Worm (Caenorhabditis elegans) whole organism, young adult: Measurements from ENCODE around the gene ugt-7.

Source experiments
- F22D6.2 ChIP-seq: sonication (generic microtip); optimal IDR thresholded peaks from 2 replicates; lab custom pipeline; 2016; ENCODE audit warnings: mild to moderate bottlenecking, missing genetic modification characterization, missing compliant biosample characterization
- K12H6.12 ChIP-seq: fragments of 200-800 bp; sonication (Bioruptor generic); optimal IDR thresholded peaks from 2 replicates; lab custom pipeline; 2018; ENCODE audit warnings: mild to moderate bottlenecking, missing genetic modification characterization, missing compliant biosample characterization
- ama-1 ChIP-seq, 3 experiments: fragments of 150-350 bp in 1 of 3; sonication (generic microtip) in 2 of 3; optimal IDR thresholded peaks; 2 replicates each; lab custom pipeline; 2014 to 2018; ENCODE audit warnings: missing biosample characterization in 2 of 3, missing genetic modification characterization in 2 of 3, missing genetic modification reagents in 2 of 3
- hlh-26 ChIP-seq: fragments of 200-800 bp; sonication (Bioruptor generic); conservative IDR thresholded peaks from 2 replicates; pipeline ENCODE4 v1.3.6; 2022; ENCODE audit warnings: missing genetic modification reagents, missing genetic modification characterization, missing compliant biosample characterization
- lsl-1 ChIP-seq: fragments of 200-800 bp; sonication (Bioruptor generic); optimal IDR thresholded peaks from 2 replicates; lab custom pipeline; 2018; ENCODE audit warnings: mild to moderate bottlenecking, missing genetic modification characterization, moderate library complexity, missing compliant biosample characterization
- tlf-1 ChIP-seq: fragments of 200-800 bp; sonication (Bioruptor generic); optimal IDR thresholded peaks from 2 replicates; lab custom pipeline; 2018; ENCODE audit warnings: mild to moderate bottlenecking, missing genetic modification characterization, missing compliant biosample characterization
- unc-62 ChIP-seq: fragments of 150-350 bp; optimal IDR thresholded peaks from 2 replicates; lab custom pipeline; 2014; ENCODE audit warnings: missing biosample characterization, missing genetic modification reagents, missing genetic modification characterization

DNA sequence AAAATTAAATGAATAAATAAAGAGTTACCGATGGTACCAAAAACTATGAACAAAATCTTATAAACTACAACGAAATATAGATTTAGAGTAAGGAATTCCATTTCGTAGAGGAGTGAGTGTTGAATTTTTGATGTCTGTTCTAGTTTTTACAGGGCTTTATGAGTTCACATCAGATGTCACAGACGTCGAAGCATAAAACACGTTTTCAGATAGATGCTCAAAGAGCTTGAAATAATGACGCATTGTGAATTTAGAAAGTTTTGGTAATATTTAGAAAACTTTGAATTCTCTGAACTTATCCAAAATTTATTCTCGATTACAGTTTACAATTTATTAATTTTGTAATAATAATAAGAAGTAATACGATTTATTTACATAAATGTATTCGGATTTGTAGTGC lies 27.4 kb downstream of the ugt-7 start, which contains the start of gene srsx-9:
- TF ChIP-seq K12H6.12 (no peak), unc-62 (GFP tag; lab: Kevin White, UChicago) (no peak), tlf-1 (GFP tag; lab: Kevin White, UChicago) (no peak), hlh-26 (GFP tag; lab: Robert Waterston, UW) (no peak), ama-1 (optimal IDR thresholded peaks at IDR 0.05; lab: Kevin White, UChicago) (no peak), ama-1 (GFP tag; optimal IDR thresholded peaks at IDR 0.05; lab: Kevin White, UChicago) (no peak), F22D6.2 (tag; lab: Kevin White, UChicago) (no peak), lsl-1 (no peak)
